Worm (Caenorhabditis elegans): ENCODE data around the gene R05D8.7.

DNA sequence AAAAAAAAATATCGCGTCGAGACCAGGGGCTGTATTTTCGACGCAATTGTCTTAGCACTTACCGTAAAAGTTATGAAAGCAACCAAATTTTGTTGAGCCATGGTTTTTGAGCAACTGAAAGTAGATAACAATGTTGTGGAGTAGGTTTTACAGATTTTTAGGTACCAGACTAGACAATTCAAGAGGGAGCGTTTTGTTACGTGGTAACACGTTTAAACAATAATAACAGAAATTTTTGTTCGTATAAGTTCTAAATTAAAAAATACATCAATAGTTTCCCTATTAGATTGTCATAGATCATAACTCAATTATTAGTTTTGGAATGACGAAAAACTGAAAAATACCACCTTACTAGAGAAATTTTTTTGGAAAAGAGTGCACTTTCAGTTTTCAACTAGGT, 13.0 kb downstream of the R05D8.7 start, which contains the start of gene srx-24:
- TF ChIP-seq cog-1 (tag; optimal IDR thresholded peaks at IDR 0.05) (no peak), ztf-23 (GFP tag; IDR thresholded peaks at IDR 0.05) (no peak), klf-2 (GFP tag; conservative IDR thresholded peaks at IDR 0.05) (no peak), T22C8.4 (GFP tag; IDR thresholded peaks at IDR 0.05) (no peak), flt-1 (GFP tag; IDR thresholded peaks at IDR 0.05) (no peak), ref-1 (GFP tag; conservative IDR thresholded peaks at IDR 0.05) (no peak), med-1 (GFP tag; optimal IDR thresholded peaks at IDR 0.05; ENCODE audit: insufficient read depth) (no peak)
